Fruit fly (Drosophila melanogaster): ENCODE measurements around the gene CG7208.

Gene CG7208

dm6 chr3R:18215300-18215699 lies 29.8 kb upstream of the CG7208 start:
- TF ChIP-seq Hr38 (GFP tag; optimal IDR thresholded peaks at IDR 0.05), result no peak
- no peak for TF ChIP-seq Gug (GFP tag; IDR thresholded peaks at IDR 0.05)
- TF ChIP-seq pdm3 (GFP tag; optimal IDR thresholded peaks at IDR 0.05), result peak; percentile 63
- peak; percentile 44 for TF ChIP-seq acj6 (GFP tag; optimal IDR thresholded peaks at IDR 0.05)
- TF ChIP-seq spab (GFP tag; optimal IDR thresholded peaks at IDR 0.05), result no peak
- TF ChIP-seq achi (GFP tag; optimal IDR thresholded peaks at IDR 0.05), result peak; percentile 28
- peak; percentile 58 for TF ChIP-seq CG31627 (GFP tag; optimal IDR thresholded peaks at IDR 0.05)
- TF ChIP-seq CG3919 (GFP tag; optimal IDR thresholded peaks at IDR 0.05), result no peak
- peak; percentile 8 for TF ChIP-seq net (GFP tag; optimal IDR thresholded peaks at IDR 0.05)
- TF ChIP-seq lz (GFP tag; optimal IDR thresholded peaks at IDR 0.05), result peak; percentile 63
- peak; percentile 32 for TF ChIP-seq Sox14 (GFP tag; optimal IDR thresholded peaks at IDR 0.05)
- TF ChIP-seq CG32006 (GFP tag; optimal IDR thresholded peaks at IDR 0.05), result peak; percentile 40
- no peak for TF ChIP-seq fd85E (GFP tag; optimal IDR thresholded peaks at IDR 0.05)
- peak; percentile 61 for TF ChIP-seq esn (GFP tag; optimal IDR thresholded peaks at IDR 0.05)
- 0 out of 3 replicates have a peak, but pooled peaks have one; percentile 17 for TF ChIP-seq CG8119 (GFP tag; IDR thresholded peaks at IDR 0.05)
- TF ChIP-seq Sox102F (GFP tag; optimal IDR thresholded peaks at IDR 0.05), result peak; percentile 28
- TF ChIP-seq CG8632 (GFP tag; optimal IDR thresholded peaks at IDR 0.05), result no peak
- TF ChIP-seq Hr4 (GFP tag; optimal IDR thresholded peaks at IDR 0.05), result peak; percentile 55
- no peak for TF ChIP-seq CG11902 (GFP tag; optimal IDR thresholded peaks at IDR 0.05)
- TF ChIP-seq Lpt (GFP tag; optimal IDR thresholded peaks at IDR 0.05), result peak; percentile 28
- TF ChIP-seq vri (GFP tag; optimal IDR thresholded peaks at IDR 0.05), result no peak
- no peak for TF ChIP-seq Eip75B (GFP tag; optimal IDR thresholded peaks at IDR 0.05)
- no peak for TF ChIP-seq CG11762 (GFP tag; optimal IDR thresholded peaks at IDR 0.05; ENCODE audit: insufficient read depth)
- peak; percentile 57 for TF ChIP-seq OdsH (GFP tag; optimal IDR thresholded peaks at IDR 0.05)
- TF ChIP-seq Blimp-1 (GFP tag; optimal IDR thresholded peaks at IDR 0.05), result no peak
- TF ChIP-seq ss (GFP tag; optimal IDR thresholded peaks at IDR 0.05), result no peak
- no peak for TF ChIP-seq CG6808 (GFP tag; optimal IDR thresholded peaks at IDR 0.05)
- no peak for TF ChIP-seq CG15336 (GFP tag; IDR thresholded peaks at IDR 0.05)
- no peak for TF ChIP-seq eg (GFP tag; IDR thresholded peaks at IDR 0.05)
- no peak for TF ChIP-seq Ets96B (tag; optimal IDR thresholded peaks at IDR 0.05)
- TF ChIP-seq svp (GFP tag), result peak; percentile 81
- no peak for TF ChIP-seq dac (GFP tag; optimal IDR thresholded peaks at IDR 0.05)
- no peak for TF ChIP-seq CG34406 (GFP tag; optimal IDR thresholded peaks at IDR 0.05)
- no peak for TF ChIP-seq CG10669 (GFP tag; optimal IDR thresholded peaks at IDR 0.05)
- TF ChIP-seq Met (GFP tag; optimal IDR thresholded peaks at IDR 0.05), result peak; percentile 58
- no peak for TF ChIP-seq Sox15 (GFP tag; optimal IDR thresholded peaks at IDR 0.05)
- no peak for TF ChIP-seq CG6163 (GFP tag; IDR thresholded peaks at IDR 0.05)
- peak; percentile 8 for TF ChIP-seq CG10631 (GFP tag; optimal IDR thresholded peaks at IDR 0.05)
- no peak for TF ChIP-seq CG6276 (GFP tag; optimal IDR thresholded peaks at IDR 0.05)
- no peak for TF ChIP-seq CG6854 (GFP tag; optimal IDR thresholded peaks at IDR 0.05)
- TF ChIP-seq Eip93F (GFP tag; optimal IDR thresholded peaks at IDR 0.05), result no peak
- peak; percentile 50 for TF ChIP-seq cyc (GFP tag; optimal IDR thresholded peaks at IDR 0.05)
- TF ChIP-seq Ets21C (GFP tag; optimal IDR thresholded peaks at IDR 0.05), result peak; percentile 43
- no peak for TF ChIP-seq Eip78C (GFP tag)
- no peak for TF ChIP-seq fd59A (GFP tag; optimal IDR thresholded peaks at IDR 0.05)
- peak; percentile 43 for TF ChIP-seq topi (GFP tag; optimal IDR thresholded peaks at IDR 0.05)
- peak; percentile 47 for TF ChIP-seq Smox (GFP tag; optimal IDR thresholded peaks at IDR 0.05)
- TF ChIP-seq Hr39 (GFP tag; optimal IDR thresholded peaks at IDR 0.05), result peak; percentile 67
- no peak for TF ChIP-seq CG16779 (tag; optimal IDR thresholded peaks at IDR 0.05)
- TF ChIP-seq salr (GFP tag; optimal IDR thresholded peaks at IDR 0.05), result peak in 1 of 2 experiments; percentile 5
- no peak for TF ChIP-seq CG11294 (GFP tag; IDR thresholded peaks at IDR 0.05)
- no peak for TF ChIP-seq dsx (GFP tag; optimal IDR thresholded peaks at IDR 0.05; ENCODE audit: poor library complexity, severe bottlenecking)
- no peak for TF ChIP-seq CG9139 (GFP tag; optimal IDR thresholded peaks at IDR 0.05)
